Fruit fly (Drosophila melanogaster): ENCODE measurements around the gene CG13010.

The CG13010 gene

dm6 chrX:16683765-16684164 is 5.0 kb upstream of the CG13010 start, which contains the start of gene Axs (continued):
- TF ChIP-seq Myb (GFP tag; optimal IDR thresholded peaks at IDR 0.05) (peak; percentile 84), dpn (GFP tag; optimal IDR thresholded peaks at IDR 0.05) (peak; percentile 26 to 39), CG7556 (GFP tag; optimal IDR thresholded peaks at IDR 0.05) (no peak), CG3065 (GFP tag; optimal IDR thresholded peaks at IDR 0.05) (no peak), CG31365 (tag; optimal IDR thresholded peaks at IDR 0.05) (peak; percentile 97), CG16815 (GFP tag; optimal IDR thresholded peaks at IDR 0.05) (no peak), Sry-β (GFP tag; optimal IDR thresholded peaks at IDR 0.05) (peak; percentile 87), stwl (tag; optimal IDR thresholded peaks at IDR 0.05) (peak; percentile 64), lmd (GFP tag; IDR thresholded peaks at IDR 0.05) (no peak), CrebB (tag; optimal IDR thresholded peaks at IDR 0.05) (no peak), tap (tag; optimal IDR thresholded peaks at IDR 0.05) (no peak), CoRest (tag; optimal IDR thresholded peaks at IDR 0.05) (peak; percentile 51), seq (GFP tag; IDR thresholded peaks at IDR 0.05) (no peak), Atf3 (GFP tag; optimal IDR thresholded peaks at IDR 0.05) (peak; percentile 51), mld (GFP tag; IDR thresholded peaks at IDR 0.05; ENCODE audit: partially characterized antibody) (peak; percentile 70; the same call in 2 of the 3 replicates), pho (GFP tag; optimal IDR thresholded peaks at IDR 0.05) (peak; percentile 1), Rfx (GFP tag; IDR thresholded peaks at IDR 0.05) (peak; percentile 54), trem (tag; optimal IDR thresholded peaks at IDR 0.05) (peak; percentile 61), MESR4 (GFP tag; optimal IDR thresholded peaks at IDR 0.05) (peak; percentile 15), Adf1 (GFP tag; IDR thresholded peaks at IDR 0.05) (no peak), YL-1 (GFP tag; optimal IDR thresholded peaks at IDR 0.05) (peak; percentile 41), slbo (GFP tag; IDR thresholded peaks at IDR 0.05) (peak; percentile 52), chif (GFP tag; optimal IDR thresholded peaks at IDR 0.05) (peak; percentile 3 to 10), Dad (GFP tag; optimal IDR thresholded peaks at IDR 0.05) (peak; percentile 20), CG2120 (GFP tag; optimal IDR thresholded peaks at IDR 0.05) (peak; percentile 50), Fer1 (GFP tag; optimal IDR thresholded peaks at IDR 0.05) (no peak), fd3F (GFP tag; optimal IDR thresholded peaks at IDR 0.05) (no peak), Bdp1 (GFP tag; optimal IDR thresholded peaks at IDR 0.05) (no peak), CG2199 (GFP tag; IDR thresholded peaks at IDR 0.05) (peak; percentile 13; the same call in 1 of the 3 replicates), chn (GFP tag; optimal IDR thresholded peaks at IDR 0.05) (peak; percentile 24), CG17359 (tag; optimal IDR thresholded peaks at IDR 0.05) (no peak), CG7963 (GFP tag; IDR thresholded peaks at IDR 0.05; ENCODE audit: partially characterized antibody) (peak; percentile 60; the same call in 1 of the 3 replicates), CG3847 (GFP tag; IDR thresholded peaks at IDR 0.05) (peak; percentile 30), CG34422 (GFP tag; IDR thresholded peaks at IDR 0.05) (0 out of 3 replicates have a peak, but pooled peaks have one; percentile 36), CG34224 (GFP tag; IDR thresholded peaks at IDR 0.05; ENCODE audit: partially characterized antibody) (0 out of 3 replicates have a peak, but pooled peaks have one; percentile 35), Ssrp (tag; optimal IDR thresholded peaks at IDR 0.05) (no peak), CG8765 (GFP tag; IDR thresholded peaks at IDR 0.05) (no peak), ftz-f1 (GFP tag; optimal IDR thresholded peaks at IDR 0.05) (peak; percentile 53), lola (GFP tag; optimal IDR thresholded peaks at IDR 0.05) (peak in 1 of 3 experiments; percentile 30), hth (optimal IDR thresholded peaks at IDR 0.05) (no peak), zfh2 (GFP tag; optimal IDR thresholded peaks at IDR 0.05) (peak; percentile 30), sna (GFP tag; IDR thresholded peaks at IDR 0.05; ENCODE audit: partially characterized antibody) (peak; percentile 55), Mes4 (GFP tag; optimal IDR thresholded peaks at IDR 0.05) (peak; percentile 29), CG6254 (GFP tag; optimal IDR thresholded peaks at IDR 0.05) (no peak), sqz (GFP tag; optimal IDR thresholded peaks at IDR 0.05) (no peak), CG6175 (GFP tag; IDR thresholded peaks at IDR 0.05) (no peak), Xrp1 (GFP tag; IDR thresholded peaks at IDR 0.05) (no peak), fru (optimal IDR thresholded peaks at IDR 0.05) (no peak), HmgZ (tag; optimal IDR thresholded peaks at IDR 0.05) (peak; percentile 51), Stat92E (GFP tag; optimal IDR thresholded peaks at IDR 0.05) (peak in 1 of 3 experiments; percentile 43), CG9609 (GFP tag; optimal IDR thresholded peaks at IDR 0.05) (no peak)

Measured in whole organism, embryonic.